Worm (Caenorhabditis elegans) whole organism, young adult: Measurements from ENCODE around the gene ugt-21.
A peak's percentile ranks its signal among the peaks of the same experiment; 100 is the strongest.

Source experiments
- B0261.1 ChIP-seq: sonication (generic microtip); optimal IDR thresholded peaks from 2 replicates; lab custom pipeline; 2016; ENCODE audit warnings: mild to moderate bottlenecking, missing genetic modification characterization, moderate library complexity, missing compliant biosample characterization
- B0336.3 ChIP-seq: fragments of 200-800 bp; sonication (Bioruptor generic); IDR thresholded peaks from 2 replicates; pipeline ENCODE4 v1.3.6; 2022; ENCODE audit warnings: missing genetic modification characterization, missing compliant biosample characterization
- C17E4.6 ChIP-seq: fragments of 200-800 bp; sonication (Bioruptor generic); IDR thresholded peaks from 2 replicates; pipeline ENCODE4 v1.3.6; 2022; ENCODE audit warnings: missing genetic modification reagents, missing genetic modification characterization, missing compliant biosample characterization
- F52B5.7 ChIP-seq: sonication (generic microtip); optimal IDR thresholded peaks from 2 replicates; lab custom pipeline; 2016; ENCODE audit warnings: mild to moderate bottlenecking, missing genetic modification characterization, missing compliant biosample characterization
- Y53F4B.3 ChIP-seq: fragments of 200-800 bp; sonication (Bioruptor generic); IDR thresholded peaks from 2 replicates; pipeline ENCODE4 v1.3.6; 2022; ENCODE audit warnings: missing genetic modification reagents, missing genetic modification characterization, missing compliant biosample characterization
- Y79H2A.3 ChIP-seq: fragments of 200-800 bp; sonication (Bioruptor generic); conservative IDR thresholded peaks from 2 replicates; pipeline ENCODE4 v1.3.6; 2022; ENCODE audit warnings: missing genetic modification reagents, missing genetic modification characterization, missing compliant biosample characterization
- Y95B8A.8 ChIP-seq: fragments of 200-800 bp; sonication (Bioruptor generic); IDR thresholded peaks from 2 replicates; pipeline ENCODE4 v1.3.6; 2022; ENCODE audit warnings: missing genetic modification reagents, missing genetic modification characterization, missing compliant biosample characterization
- ama-1 ChIP-seq, 3 experiments: fragments of 150-350 bp in 1 of 3; sonication (generic microtip) in 2 of 3; optimal IDR thresholded peaks; 2 replicates each; lab custom pipeline; 2014 to 2018; ENCODE audit warnings: missing biosample characterization in 2 of 3, missing genetic modification characterization in 2 of 3, missing genetic modification reagents in 2 of 3
- aptf-3 ChIP-seq: fragments of 200-800 bp; sonication (Bioruptor generic); IDR thresholded peaks from 2 replicates; pipeline ENCODE4 v1.3.6; 2022; ENCODE audit warnings: missing genetic modification characterization, missing compliant biosample characterization
- attf-5 ChIP-seq: fragments of 200-800 bp; sonication (Bioruptor generic); optimal IDR thresholded peaks from 2 replicates; lab custom pipeline; 2018; ENCODE audit warnings: mild to moderate bottlenecking, missing genetic modification characterization, missing compliant biosample characterization
- attf-6 ChIP-seq: fragments of 200-800 bp; sonication (Bioruptor generic); IDR thresholded peaks from 2 replicates; pipeline ENCODE4 v1.3.6; 2022; ENCODE audit warnings: missing genetic modification reagents, missing genetic modification characterization, missing compliant biosample characterization
- bed-1 ChIP-seq: fragments of 200-800 bp; sonication (Bioruptor generic); IDR thresholded peaks from 2 replicates; pipeline ENCODE4 v1.3.6; 2022; ENCODE audit warnings: missing genetic modification reagents, missing genetic modification characterization, missing compliant biosample characterization
- ccch-3 ChIP-seq: fragments of 200-800 bp; sonication (Bioruptor generic); optimal IDR thresholded peaks from 2 replicates; lab custom pipeline; 2018; ENCODE audit warnings: mild to moderate bottlenecking, missing genetic modification characterization, missing compliant biosample characterization
- cebp-2 ChIP-seq: fragments of 200-800 bp; sonication (Bioruptor generic); IDR thresholded peaks from 2 replicates; pipeline ENCODE4 v1.3.6; 2022; ENCODE audit warnings: missing genetic modification characterization, missing compliant biosample characterization
- ceh-100 ChIP-seq: fragments of 200-800 bp; sonication (Bioruptor generic); IDR thresholded peaks from 2 replicates; pipeline ENCODE4 v1.3.6; 2022; ENCODE audit warnings: missing genetic modification reagents, missing genetic modification characterization, missing compliant biosample characterization
- ceh-79 ChIP-seq: sonication (generic microtip); optimal IDR thresholded peaks from 2 replicates; lab custom pipeline; 2017; ENCODE audit warnings: mild to moderate bottlenecking, missing genetic modification characterization, missing compliant biosample characterization
- dox-1 ChIP-seq: fragments of 200-800 bp; sonication (Bioruptor generic); IDR thresholded peaks from 2 replicates; pipeline ENCODE4 v1.3.6; 2022; ENCODE audit warnings: missing genetic modification reagents, missing genetic modification characterization, missing compliant biosample characterization
- efl-1 ChIP-seq: fragments of 150-350 bp; optimal IDR thresholded peaks from 2 replicates; lab custom pipeline; 2014; ENCODE audit warnings: missing biosample characterization, missing genetic modification reagents, missing genetic modification characterization
- egl-44 ChIP-seq: fragments of 200-800 bp; sonication (Bioruptor generic); IDR thresholded peaks from 2 replicates; pipeline ENCODE4 v1.3.6; 2022; ENCODE audit warnings: missing genetic modification reagents, missing genetic modification characterization, missing compliant biosample characterization
- hmg-1.2 ChIP-seq: fragments of 200-800 bp; sonication (Bioruptor generic); IDR thresholded peaks from 2 replicates; pipeline ENCODE4 v1.3.6; 2022; ENCODE audit warnings: missing genetic modification reagents, missing genetic modification characterization, missing compliant biosample characterization
- hrde-1 ChIP-seq: sonication (generic microtip); optimal IDR thresholded peaks from 2 replicates; lab custom pipeline; 2016; ENCODE audit warnings: missing genetic modification characterization, mild to moderate bottlenecking, missing compliant biosample characterization, moderate library complexity, missing genotype, missing genetic modification reagents, borderline replicate concordance
- let-607 ChIP-seq, 2 experiments: fragments of 200-800 bp in 1 of 2; sonication (Bioruptor generic) in 1 of 2; sonication (generic microtip) in 1 of 2; optimal IDR thresholded peaks; 2 replicates each; lab custom pipeline; 2016 to 2018; ENCODE audit warnings: mild to moderate bottlenecking in 2 of 2, missing compliant biosample characterization in 2 of 2, missing genetic modification characterization in 2 of 2, moderate library complexity in 2 of 2, missing genotype in 1 of 2
- lir-1 ChIP-seq: fragments of 200-800 bp; sonication (Bioruptor generic); conservative IDR thresholded peaks from 2 replicates; pipeline ENCODE4 v1.3.6; 2022; ENCODE audit warnings: missing genetic modification reagents, missing genetic modification characterization, missing compliant biosample characterization
- mes-4 ChIP-seq: sonication (generic microtip); optimal IDR thresholded peaks from 2 replicates; lab custom pipeline; 2016; ENCODE audit warnings: missing genotype, missing genetic modification characterization, missing compliant biosample characterization
- nhr-120 ChIP-seq: fragments of 200-800 bp; sonication (Bioruptor generic); IDR thresholded peaks from 2 replicates; pipeline ENCODE4 v1.3.6; 2022; ENCODE audit warnings: missing genetic modification characterization, missing compliant biosample characterization
- nhr-80 ChIP-seq: sonication (generic microtip); optimal IDR thresholded peaks from 2 replicates; lab custom pipeline; 2016; ENCODE audit warnings: missing genetic modification characterization, missing compliant biosample characterization
- rcor-1 ChIP-seq: fragments of 200-800 bp; sonication (Bioruptor generic); IDR thresholded peaks from 2 replicates; pipeline ENCODE4 v1.3.6; 2022; ENCODE audit warnings: missing genetic modification reagents, missing genetic modification characterization, missing compliant biosample characterization
- repo-1 ChIP-seq: sonication (generic microtip); optimal IDR thresholded peaks from 2 replicates; lab custom pipeline; 2017; ENCODE audit warnings: mild to moderate bottlenecking, missing genetic modification characterization, missing compliant biosample characterization
- sdz-38 ChIP-seq: sonication (generic microtip); optimal IDR thresholded peaks from 2 replicates; lab custom pipeline; 2016; ENCODE audit warnings: missing genotype, missing genetic modification characterization, missing compliant biosample characterization
- snpc-1.1 ChIP-seq: sonication (generic microtip); optimal IDR thresholded peaks from 2 replicates; lab custom pipeline; 2017; ENCODE audit warnings: missing genetic modification characterization, mild to moderate bottlenecking, missing compliant biosample characterization, antibody characterized with exemption, moderate library complexity, missing genotype, missing genetic modification reagents; ENCODE audit not compliant: insufficient read depth
- sptf-2 ChIP-seq: fragments of 200-800 bp; sonication (Bioruptor generic); optimal IDR thresholded peaks from 2 replicates; lab custom pipeline; 2018; ENCODE audit warnings: mild to moderate bottlenecking, missing genetic modification characterization, missing compliant biosample characterization
- unc-62 ChIP-seq: fragments of 150-350 bp; optimal IDR thresholded peaks from 2 replicates; lab custom pipeline; 2014; ENCODE audit warnings: missing biosample characterization, missing genetic modification reagents, missing genetic modification characterization
- xnd-1 ChIP-seq: sonication (generic microtip); optimal IDR thresholded peaks from 2 replicates; lab custom pipeline; 2016; ENCODE audit warnings: missing genotype, missing genetic modification reagents, missing genetic modification characterization, missing compliant biosample characterization
- ztf-25 ChIP-seq: fragments of 200-800 bp; sonication (Bioruptor generic); IDR thresholded peaks from 2 replicates; pipeline ENCODE4 v1.3.6; 2022; ENCODE audit warnings: missing genetic modification reagents, missing genetic modification characterization, missing compliant biosample characterization

Gene ugt-21

DNA sequence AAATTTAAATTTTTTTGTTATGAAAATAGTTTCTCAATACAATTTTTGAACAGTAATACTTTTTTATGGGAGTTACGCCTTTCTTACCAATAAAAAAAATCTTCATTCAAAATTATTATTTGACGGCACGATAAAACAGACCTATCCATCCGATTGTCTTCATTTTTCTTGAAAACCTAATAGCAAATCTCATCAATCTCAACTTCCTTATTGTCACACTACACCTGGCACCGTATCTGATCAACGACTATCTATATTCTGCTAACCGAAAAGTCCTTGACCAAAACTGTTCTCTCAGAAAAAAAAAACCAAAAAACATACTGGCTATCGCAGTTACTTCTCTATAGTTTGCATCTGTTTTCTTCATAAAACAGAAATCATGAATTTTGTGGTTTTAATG lies 36.0 kb downstream of the ugt-21 start:
- TF ChIP-seq C17E4.6 (no peak), rcor-1 (GFP tag; lab: Robert Waterston, UW) (no peak)
- TF ChIP-seq, all 124 proteins: peak for 0

DNA sequence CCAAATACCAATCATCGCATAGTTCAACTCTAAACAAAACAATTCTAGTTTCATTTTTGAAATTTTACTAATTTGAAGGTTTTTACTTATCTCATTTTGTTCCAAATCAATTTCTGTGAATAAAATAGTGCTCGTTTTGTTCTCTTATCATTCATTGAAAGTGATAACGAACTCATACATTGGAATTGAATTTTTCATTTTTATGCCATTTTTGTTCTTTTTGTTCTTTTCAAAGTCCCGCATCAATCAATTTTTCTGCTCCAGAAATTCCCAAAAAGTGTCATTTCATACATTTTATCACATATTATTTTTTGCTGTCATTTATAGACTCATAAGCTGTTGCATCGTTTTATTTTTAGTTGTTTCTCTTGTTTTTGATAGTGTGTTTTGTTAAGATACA lies 37.4 kb downstream of the ugt-21 start:
- TF ChIP-seq let-607 (tag; optimal IDR thresholded peaks at IDR 0.05; lab: Kevin White, UChicago) (peak in 1 of 2 experiments; percentile 13), efl-1 (GFP tag; lab: Kevin White, UChicago) (no peak), unc-62 (GFP tag; lab: Kevin White, UChicago) (peak; percentile 38), B0336.3 (GFP tag; lab: Robert Waterston, UW) (no peak), nhr-80 (tag; lab: Kevin White, UChicago) (peak; percentile 89), cebp-2 (GFP tag; lab: Robert Waterston, UW) (no peak), ceh-100 (GFP tag; lab: Robert Waterston, UW) (no peak)

DNA sequence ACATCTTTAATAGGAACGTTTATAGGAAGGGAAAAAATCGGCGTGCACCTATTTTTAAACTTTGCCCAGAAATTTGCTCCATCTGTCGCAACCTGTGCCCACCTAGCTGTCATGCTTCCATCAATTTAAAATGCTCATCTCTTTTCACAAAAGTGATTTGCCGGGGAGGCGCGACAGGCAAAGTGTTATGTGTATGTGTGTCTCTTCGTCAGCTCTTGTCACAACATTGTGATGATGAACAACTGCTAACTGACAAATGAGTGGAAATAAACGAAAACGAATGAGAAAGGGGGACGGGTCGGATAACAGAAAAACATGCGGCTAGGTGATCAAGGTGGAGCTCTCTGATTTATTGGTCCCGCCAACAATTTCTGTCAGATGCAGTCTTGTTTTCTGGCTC lies 38.1 kb downstream of the ugt-21 start:
- TF ChIP-seq snpc-1.1 (tag; lab: Kevin White, UChicago) (no peak), lir-1 (GFP tag; lab: Robert Waterston, UW) (no peak), nhr-80 (tag; lab: Kevin White, UChicago) (peak; percentile 61), egl-44 (GFP tag; lab: Robert Waterston, UW) (0 out of 2 replicates have a peak, but pooled peaks have one; percentile 10), unc-62 (GFP tag; lab: Kevin White, UChicago) (peak; percentile 45), sptf-2 (GFP tag; lab: Kevin White, UChicago) (no peak), dox-1 (no peak), Y53F4B.3 (GFP tag; lab: Robert Waterston, UW) (no peak), aptf-3 (GFP tag; lab: Robert Waterston, UW) (no peak), ccch-3 (GFP tag; lab: Kevin White, UChicago) (no peak), hrde-1 (tag; lab: Kevin White, UChicago) (no peak), repo-1 (no peak), let-607 (tag; optimal IDR thresholded peaks at IDR 0.05; lab: Kevin White, UChicago) (peak; percentile 14 to 77), hmg-1.2 (GFP tag; lab: Robert Waterston, UW) (no peak)

DNA sequence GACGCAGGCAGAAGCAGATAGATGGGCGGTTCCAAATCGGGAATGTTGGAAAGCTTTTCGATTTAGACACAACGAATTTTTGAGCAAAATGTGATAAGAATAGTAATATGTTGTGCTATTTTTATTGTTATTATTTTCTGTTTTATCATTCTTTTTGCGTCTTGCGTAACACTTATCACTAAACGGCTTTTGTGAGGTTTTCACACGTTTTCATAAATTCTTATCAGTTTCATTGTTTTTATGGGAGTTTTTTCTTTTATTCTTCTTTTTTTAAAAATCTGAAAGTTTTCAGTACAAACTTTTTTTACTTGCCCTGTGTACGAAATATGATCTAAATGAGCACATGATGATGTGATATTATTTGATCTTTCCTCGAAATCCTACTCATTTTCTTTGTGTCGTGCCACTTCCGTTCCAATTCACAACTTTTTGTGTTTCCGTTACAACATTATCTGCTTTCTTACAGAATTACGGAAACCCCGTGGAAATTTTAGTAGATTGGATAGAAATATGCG lies 40.3 kb downstream of the ugt-21 start, which contains the start of gene fbl-1:
fbl-1 (plus strand) TSS at position 465 of the 515 bp plus-strand sequence.
- TF ChIP-seq nhr-80 (tag; lab: Kevin White, UChicago), result peak; percentile 47
- TF ChIP-seq ztf-25 (GFP tag; lab: Robert Waterston, UW), result no peak
- TF ChIP-seq B0261.1 (tag; lab: Kevin White, UChicago), result no peak

DNA sequence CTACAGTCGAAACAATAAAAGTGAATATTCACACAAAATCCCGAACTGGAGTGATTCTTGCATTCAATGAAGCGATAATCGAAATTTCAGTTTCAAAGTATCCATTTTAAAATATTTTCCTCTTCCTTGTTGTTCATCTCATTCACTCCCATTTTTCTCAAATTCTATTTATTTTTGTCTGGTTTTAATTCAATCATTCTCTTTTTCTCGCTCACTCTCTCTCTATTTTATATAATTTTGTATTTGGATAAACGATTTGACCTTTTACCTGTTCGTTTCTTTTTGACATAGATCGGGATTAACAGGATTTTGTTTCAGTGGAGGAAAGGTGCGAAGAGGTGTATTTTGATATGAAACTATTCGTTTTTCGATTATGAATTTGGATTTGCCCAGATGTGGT lies 45.9 kb downstream of the ugt-21 start, which contains the start of gene T05A1.5:
T05A1.5 (plus strand) TSS at position 301 of the 400 bp plus-strand sequence.
- TF ChIP-seq xnd-1 (tag; lab: Kevin White, UChicago) (no peak), attf-5 (no peak), ama-1 (optimal IDR thresholded peaks at IDR 0.05; lab: Kevin White, UChicago) (no peak), ama-1 (GFP tag; optimal IDR thresholded peaks at IDR 0.05; lab: Kevin White, UChicago) (no peak), ceh-79 (tag; lab: Kevin White, UChicago) (no peak), sdz-38 (tag; lab: Kevin White, UChicago) (no peak), bed-1 (GFP tag; lab: Robert Waterston, UW) (no peak), mes-4 (tag; lab: Kevin White, UChicago) (no peak), F52B5.7 (tag; lab: Kevin White, UChicago) (no peak), Y95B8A.8 (GFP tag; lab: Robert Waterston, UW) (no peak), dox-1 (no peak), efl-1 (GFP tag; lab: Kevin White, UChicago) (no peak), attf-6 (GFP tag; lab: Robert Waterston, UW) (no peak), Y79H2A.3 (GFP tag; lab: Robert Waterston, UW) (no peak), nhr-120 (GFP tag; lab: Robert Waterston, UW) (no peak)
